Worm (Caenorhabditis elegans): Measurements from ENCODE around the gene nspc-3.
A peak's percentile ranks its signal among the peaks of the same experiment; 100 is the strongest.

Gene nspc-3

ce11 chrX:8570997-8571517 is 34.2 kb downstream of the nspc-3 start, which contains the start of gene jmjd-3.1:
Gene jmjd-3.1 (plus strand): TSS chrX:8571047.
- no peak for TF ChIP-seq aly-2 (tag; optimal IDR thresholded peaks at IDR 0.05)
- no peak for TF ChIP-seq fkh-2 (tag; optimal IDR thresholded peaks at IDR 0.05)
- no peak for TF ChIP-seq lin-39 (tag; optimal IDR thresholded peaks at IDR 0.05)
- TF ChIP-seq fkh-10 (GFP tag; optimal IDR thresholded peaks at IDR 0.05): no peak
- TF ChIP-seq nhr-11 (tag; optimal IDR thresholded peaks at IDR 0.05): no peak
- no peak for TF ChIP-seq unc-39 (tag; optimal IDR thresholded peaks at IDR 0.05)
- TF ChIP-seq nhr-43 (tag; optimal IDR thresholded peaks at IDR 0.05; ENCODE audit: poor library complexity, severe bottlenecking): no peak
- TF ChIP-seq snpc-4 (tag; optimal IDR thresholded peaks at IDR 0.05): no peak
- TF ChIP-seq ztf-4 (tag; optimal IDR thresholded peaks at IDR 0.05): no peak
- TF ChIP-seq ZK546.5 (tag; optimal IDR thresholded peaks at IDR 0.05): no peak
- no peak for TF ChIP-seq ama-1 (optimal IDR thresholded peaks at IDR 0.05)
- no peak for TF ChIP-seq nhr-12 (tag; optimal IDR thresholded peaks at IDR 0.05)
- no peak for TF ChIP-seq ceh-28 (tag; optimal IDR thresholded peaks at IDR 0.05)

ce11 chrX:8580217-8580616 is 43.3 kb downstream of the nspc-3 start, which contains the start of gene F18E9.4:
Gene F18E9.4 (plus strand): TSS chrX:8580517.
- TF ChIP-seq sea-2 (GFP tag; optimal IDR thresholded peaks at IDR 0.05) (no peak), nhr-11 (tag; optimal IDR thresholded peaks at IDR 0.05) (no peak), fos-1 (tag; optimal IDR thresholded peaks at IDR 0.05) (no peak), nhr-77 (tag; optimal IDR thresholded peaks at IDR 0.05) (no peak), zag-1 (tag; optimal IDR thresholded peaks at IDR 0.05) (no peak), ceh-28 (tag; optimal IDR thresholded peaks at IDR 0.05) (no peak), ceh-16 (tag; optimal IDR thresholded peaks at IDR 0.05) (no peak), R02D3.7 (tag; optimal IDR thresholded peaks at IDR 0.05) (no peak), lsy-12 (tag; optimal IDR thresholded peaks at IDR 0.05) (no peak), snpc-4 (tag; optimal IDR thresholded peaks at IDR 0.05) (no peak), nhr-67 (tag; optimal IDR thresholded peaks at IDR 0.05) (no peak), ztf-4 (tag; optimal IDR thresholded peaks at IDR 0.05) (no peak), elt-3 (tag; optimal IDR thresholded peaks at IDR 0.05) (no peak), pqm-1 (tag; optimal IDR thresholded peaks at IDR 0.05) (no peak), eor-1 (tag; optimal IDR thresholded peaks at IDR 0.05) (no peak)

- TF ChIP-seq zag-1 (tag; optimal IDR thresholded peaks at IDR 0.05) (no peak), ceh-16 (tag; optimal IDR thresholded peaks at IDR 0.05) (no peak), eor-1 (tag; optimal IDR thresholded peaks at IDR 0.05) (no peak), nhr-43 (tag; optimal IDR thresholded peaks at IDR 0.05; ENCODE audit: poor library complexity, severe bottlenecking) (no peak), pha-4 (tag; optimal IDR thresholded peaks at IDR 0.05) (no peak), pqm-1 (tag; optimal IDR thresholded peaks at IDR 0.05) (no peak), nhr-23 (tag; optimal IDR thresholded peaks at IDR 0.05) (no peak), ceh-9 (tag; optimal IDR thresholded peaks at IDR 0.05) (no peak), nhr-11 (tag; optimal IDR thresholded peaks at IDR 0.05) (no peak)
These were observed 44.6 kb downstream of the nspc-3 start, which contains the start of gene F18E9.8 for ce11 chrX:8581447-8581846. Gene F18E9.8 (minus strand): TSS chrX:8581547.

- TF ChIP-seq ceh-9 (tag; optimal IDR thresholded peaks at IDR 0.05) (no peak), nhr-11 (tag; optimal IDR thresholded peaks at IDR 0.05) (peak; percentile 21)
These were observed 46.0 kb downstream of the nspc-3 start for ce11 chrX:8582767-8583360.

- peak; percentile 51 for TF ChIP-seq elt-1 (tag; optimal IDR thresholded peaks at IDR 0.05)
- TF ChIP-seq nhr-11 (tag; optimal IDR thresholded peaks at IDR 0.05): no peak
- no peak for TF ChIP-seq snpc-4 (tag; optimal IDR thresholded peaks at IDR 0.05)
- peak; percentile 59 for TF ChIP-seq nhr-25 (tag; optimal IDR thresholded peaks at IDR 0.05)
These were observed 48.0 kb downstream of the nspc-3 start for ce11 chrX:8584825-8585384.

- TF ChIP-seq lin-39 (tag; optimal IDR thresholded peaks at IDR 0.05) (no peak), nhr-11 (tag; optimal IDR thresholded peaks at IDR 0.05) (no peak), nhr-43 (tag; optimal IDR thresholded peaks at IDR 0.05; ENCODE audit: poor library complexity, severe bottlenecking) (no peak), nhr-67 (tag; optimal IDR thresholded peaks at IDR 0.05) (no peak)
These were observed 48.9 kb downstream of the nspc-3 start, which contains the start of gene F18E9.3 for ce11 chrX:8585837-8586236. Gene F18E9.3 (plus strand): TSS chrX:8586147.

All from whole organism, L3 larva.